Worm (Caenorhabditis elegans): ENCODE results near the gene ZK546.4.

Gene ZK546.4

ce11 chrII:4937743-4938142 lies at the start of gene ZK546.4:
ZK546.4 (plus strand) TSS chrII:4938043.
- TF ChIP-seq lsy-12 (tag; optimal IDR thresholded peaks at IDR 0.05) (no peak), lin-39 (tag; optimal IDR thresholded peaks at IDR 0.05) (no peak), skn-1 (tag; optimal IDR thresholded peaks at IDR 0.05) (no peak), R02D3.7 (tag; optimal IDR thresholded peaks at IDR 0.05) (no peak), tbx-2 (tag; optimal IDR thresholded peaks at IDR 0.05) (no peak), elt-1 (tag; optimal IDR thresholded peaks at IDR 0.05) (no peak), ZK546.5 (tag; optimal IDR thresholded peaks at IDR 0.05) (no peak), unc-39 (tag; optimal IDR thresholded peaks at IDR 0.05) (no peak), fkh-10 (GFP tag; optimal IDR thresholded peaks at IDR 0.05) (no peak), snpc-4 (tag; optimal IDR thresholded peaks at IDR 0.05) (no peak)

ce11 chrII:4888527-4889487 lies 49.0 kb upstream of the ZK546.4 start, which contains the start of gene pgm-1:
pgm-1 (plus strand) TSS chrII:4889437.
- TF ChIP-seq egl-5 (tag; optimal IDR thresholded peaks at IDR 0.05) (no peak), nhr-12 (tag; optimal IDR thresholded peaks at IDR 0.05) (no peak), nfya-1 (tag; optimal IDR thresholded peaks at IDR 0.05; ENCODE audit: insufficient read depth) (peak; percentile 36), ceh-9 (tag; optimal IDR thresholded peaks at IDR 0.05) (no peak), sea-2 (GFP tag; optimal IDR thresholded peaks at IDR 0.05) (no peak), fkh-10 (GFP tag; optimal IDR thresholded peaks at IDR 0.05) (no peak), mdl-1 (tag; optimal IDR thresholded peaks at IDR 0.05) (no peak), ztf-11 (tag; optimal IDR thresholded peaks at IDR 0.05) (no peak), unc-39 (tag; optimal IDR thresholded peaks at IDR 0.05) (no peak), pha-4 (tag; optimal IDR thresholded peaks at IDR 0.05) (peak; percentile 80), tbx-2 (tag; optimal IDR thresholded peaks at IDR 0.05) (no peak), nhr-28 (tag; optimal IDR thresholded peaks at IDR 0.05) (no peak), nhr-77 (tag; optimal IDR thresholded peaks at IDR 0.05) (no peak), ceh-28 (tag; optimal IDR thresholded peaks at IDR 0.05) (peak; percentile 36), fos-1 (tag; optimal IDR thresholded peaks at IDR 0.05) (no peak), skn-1 (tag; optimal IDR thresholded peaks at IDR 0.05) (no peak), lin-15B (tag; optimal IDR thresholded peaks at IDR 0.05) (no peak), ZK546.5 (tag; optimal IDR thresholded peaks at IDR 0.05) (no peak), snpc-4 (tag; optimal IDR thresholded peaks at IDR 0.05) (no peak), lsy-12 (tag; optimal IDR thresholded peaks at IDR 0.05) (no peak), nhr-237 (tag; optimal IDR thresholded peaks at IDR 0.05) (no peak), jun-1 (tag; optimal IDR thresholded peaks at IDR 0.05) (no peak), lin-39 (tag; optimal IDR thresholded peaks at IDR 0.05) (peak; percentile 2), egl-27 (tag; optimal IDR thresholded peaks at IDR 0.05) (no peak), R02D3.7 (tag; optimal IDR thresholded peaks at IDR 0.05) (no peak), unc-62 (GFP tag; optimal IDR thresholded peaks at IDR 0.05) (no peak), zag-1 (tag; optimal IDR thresholded peaks at IDR 0.05) (no peak), elt-1 (tag; optimal IDR thresholded peaks at IDR 0.05) (no peak), daf-12 (tag; optimal IDR thresholded peaks at IDR 0.05) (no peak), ama-1 (optimal IDR thresholded peaks at IDR 0.05) (peak; percentile 16), nhr-43 (tag; optimal IDR thresholded peaks at IDR 0.05; ENCODE audit: poor library complexity, severe bottlenecking) (no peak), nhr-25 (tag; optimal IDR thresholded peaks at IDR 0.05) (no peak), elt-2 (tag; optimal IDR thresholded peaks at IDR 0.05) (peak; percentile 84), nhr-67 (tag; optimal IDR thresholded peaks at IDR 0.05) (no peak), nhr-11 (tag; optimal IDR thresholded peaks at IDR 0.05) (no peak), mml-1 (tag; optimal IDR thresholded peaks at IDR 0.05) (no peak), elt-3 (tag; optimal IDR thresholded peaks at IDR 0.05) (no peak)

- no peak for TF ChIP-seq elt-1 (tag; optimal IDR thresholded peaks at IDR 0.05)
- TF ChIP-seq daf-12 (tag; optimal IDR thresholded peaks at IDR 0.05) = no peak
- no peak for TF ChIP-seq nhr-23 (tag; optimal IDR thresholded peaks at IDR 0.05)
- TF ChIP-seq pha-4 (tag; optimal IDR thresholded peaks at IDR 0.05) = peak; percentile 39
- peak; percentile 67 for TF ChIP-seq elt-2 (tag; optimal IDR thresholded peaks at IDR 0.05)
- peak; percentile 50 for TF ChIP-seq nhr-25 (tag; optimal IDR thresholded peaks at IDR 0.05)
- peak; percentile 25 for TF ChIP-seq tbx-2 (tag; optimal IDR thresholded peaks at IDR 0.05)
- TF ChIP-seq nfya-1 (tag; optimal IDR thresholded peaks at IDR 0.05; ENCODE audit: insufficient read depth) = peak; percentile 34
- TF ChIP-seq ceh-9 (tag; optimal IDR thresholded peaks at IDR 0.05) = no peak
- TF ChIP-seq ama-1 (optimal IDR thresholded peaks at IDR 0.05) = peak; percentile 89
- TF ChIP-seq nhr-43 (tag; optimal IDR thresholded peaks at IDR 0.05; ENCODE audit: poor library complexity, severe bottlenecking) = peak; percentile 79
Observed at ce11 chrII:4891012-4891775, 46.6 kb upstream of the ZK546.4 start, which contains the start of gene gst-9. gst-9 (plus strand) TSS chrII:4891585.

All from whole organism, L3 larva.